Worm (Caenorhabditis elegans) whole organism, L3 larva: Measurements from ENCODE around the gene srh-304.

Experiments
- R02D3.7 ChIP-seq: fragments of 150-350 bp; optimal IDR thresholded peaks from 2 replicates; lab custom pipeline; 2014; ENCODE audit warnings: missing biosample characterization, missing genetic modification characterization
- daf-12 ChIP-seq: fragments of 150-350 bp; optimal IDR thresholded peaks from 2 replicates; lab custom pipeline; 2014; ENCODE audit warnings: missing biosample characterization, missing genetic modification reagents, missing genetic modification characterization
- elt-1 ChIP-seq: fragments of 150-350 bp; optimal IDR thresholded peaks from 2 replicates; lab custom pipeline; 2014; ENCODE audit warnings: missing biosample characterization, missing genetic modification characterization
- fkh-10 ChIP-seq: sonication (generic microtip); optimal IDR thresholded peaks from 2 replicates; lab custom pipeline; 2017; ENCODE audit warnings: missing biosample characterization, missing genetic modification reagents, missing genetic modification characterization
- lsy-12 ChIP-seq: sonication (generic microtip); optimal IDR thresholded peaks from 2 replicates; lab custom pipeline; 2016; ENCODE audit warnings: mild to moderate bottlenecking, missing genetic modification characterization, missing compliant biosample characterization
- mdl-1 ChIP-seq: fragments of 150-350 bp; optimal IDR thresholded peaks from 2 replicates; lab custom pipeline; 2014; ENCODE audit warnings: missing biosample characterization, missing genetic modification characterization
- nhr-237 ChIP-seq: fragments of 150-350 bp; optimal IDR thresholded peaks from 2 replicates; lab custom pipeline; 2014; ENCODE audit warnings: missing biosample characterization, missing genetic modification characterization
- nhr-76 ChIP-seq: fragments of 150-350 bp; sonication (generic microtip); optimal IDR thresholded peaks from 5 replicates; lab custom pipeline; 2014; ENCODE audit warnings: missing biosample characterization, missing genetic modification characterization

ce11 chrV:17795655-17796054 lies 32.8 kb upstream of the srh-304 start, which contains the start of gene srh-288:
- TF ChIP-seq nhr-76 = no peak
- no peak for TF ChIP-seq elt-1 (tag; lab: Kevin White, UChicago)
- no peak for TF ChIP-seq daf-12 (tag; lab: Kevin White, UChicago)
- TF ChIP-seq R02D3.7 (tag; lab: Kevin White, UChicago) = no peak
- no peak for TF ChIP-seq lsy-12 (tag; lab: Kevin White, UChicago)
- TF ChIP-seq mdl-1 = no peak
- no peak for TF ChIP-seq nhr-237 (tag; lab: Kevin White, UChicago)
- TF ChIP-seq fkh-10 (GFP tag; lab: Kevin White, UChicago) = no peak
